Worm (Caenorhabditis elegans) whole organism, late embryonic: ENCODE results near the gene K12H6.2.

Experiments
- elt-4 ChIP-seq: sonication (generic microtip); optimal IDR thresholded peaks from 2 replicates; lab custom pipeline; 2016; ENCODE audit warnings: missing genetic modification characterization, missing compliant biosample characterization
- npax-4 ChIP-seq: sonication (generic microtip); optimal IDR thresholded peaks from 2 replicates; lab custom pipeline; 2016; ENCODE audit warnings: missing genetic modification characterization, missing compliant biosample characterization
- pag-3 ChIP-seq: sonication (generic microtip); optimal IDR thresholded peaks from 2 replicates; lab custom pipeline; 2016; ENCODE audit warnings: missing compliant biosample characterization, missing genetic modification characterization, borderline replicate concordance
- pat-9 ChIP-seq: fragments of 200-800 bp; sonication (Bioruptor generic); optimal IDR thresholded peaks from 2 replicates; lab custom pipeline; 2018; ENCODE audit warnings: mild to moderate bottlenecking, missing genetic modification characterization, moderate library complexity, missing compliant biosample characterization
- pha-4 ChIP-seq: fragments of 150-350 bp; optimal IDR thresholded peaks from 2 replicates; lab custom pipeline; 2018; ENCODE audit warnings: missing biosample characterization, missing genetic modification reagents, missing genetic modification characterization
- ref-2 ChIP-seq: sonication (generic microtip); optimal IDR thresholded peaks from 2 replicates; lab custom pipeline; 2016; ENCODE audit warnings: missing genetic modification characterization, missing compliant biosample characterization
- syd-9 ChIP-seq: sonication (generic microtip); optimal IDR thresholded peaks from 2 replicates; lab custom pipeline; 2016; ENCODE audit warnings: mild to moderate bottlenecking, missing genetic modification characterization, moderate library complexity, missing compliant biosample characterization
- tbx-7 ChIP-seq: sonication (generic microtip); optimal IDR thresholded peaks from 2 replicates; lab custom pipeline; 2016; ENCODE audit warnings: missing genotype, missing genetic modification characterization, missing compliant biosample characterization

DNA sequence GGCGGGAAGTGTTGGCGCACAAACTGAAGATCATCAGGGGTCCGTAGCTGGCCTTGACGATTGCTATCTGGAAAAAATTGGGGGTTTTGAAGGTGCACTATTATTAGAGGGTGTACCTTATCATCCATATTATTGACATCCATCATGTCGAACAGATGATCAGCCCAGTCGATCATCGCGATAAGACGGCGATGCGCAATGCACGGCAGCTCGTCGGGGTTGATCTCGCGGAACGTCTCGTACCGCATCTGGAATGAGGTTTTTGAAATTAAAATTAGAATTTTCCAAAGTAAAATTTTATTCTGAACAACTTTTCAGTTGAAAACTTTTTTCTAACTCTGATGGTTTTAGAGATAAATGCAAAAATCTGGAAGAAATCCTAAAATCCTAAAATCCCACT lies 17.4 kb downstream of the K12H6.2 start:
- TF ChIP-seq pag-3: no peak
- TF ChIP-seq tbx-7 (tag; lab: Kevin White, UChicago): no peak
- TF ChIP-seq npax-4: no peak
- TF ChIP-seq ref-2 (tag; lab: Kevin White, UChicago): no peak
- no peak for TF ChIP-seq pha-4 (tag; lab: Kevin White, UChicago)
- TF ChIP-seq pat-9: no peak
- no peak for TF ChIP-seq elt-4
- no peak for TF ChIP-seq syd-9
